Fruit fly (Drosophila melanogaster) ovary, adult (tissue): ENCODE results near the gene CG33654.

Experiments used
- CG17801 ChIP-seq: fragments of 200-800 bp; optimal IDR thresholded peaks from 2 replicates; lab custom pipeline; 2019; ENCODE audit warnings: missing biosample characterization, mild to moderate bottlenecking, missing genetic modification characterization, moderate library complexity; ENCODE audit not compliant: partially characterized antibody

The CG33654 gene

dm6 chr3R:9606913-9607804 is 24.1 kb upstream of the CG33654 start:
- no peak for TF ChIP-seq CG17801 (GFP tag; lab: Kevin White, UChicago)

DNA sequence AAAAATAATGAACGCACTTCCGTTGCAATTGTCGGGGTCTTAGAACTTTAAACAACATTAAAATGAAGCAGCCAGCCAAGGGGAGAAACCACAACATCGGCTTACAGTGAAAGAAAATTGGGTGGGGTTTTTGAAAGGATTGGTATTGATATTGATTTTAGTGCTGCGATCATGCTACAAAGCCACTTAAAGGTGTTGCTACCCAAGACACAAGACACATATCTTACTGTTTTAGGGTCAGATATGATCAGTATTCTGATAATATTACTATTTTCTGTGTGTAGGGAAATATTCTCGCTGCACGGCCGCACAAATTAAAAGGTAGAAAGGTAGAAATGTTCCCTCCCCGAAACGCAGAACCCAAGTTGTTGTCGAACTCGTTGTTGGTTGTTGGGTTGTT is 22.1 kb upstream of the CG33654 start:
- no peak for TF ChIP-seq CG17801 (GFP tag; lab: Kevin White, UChicago)

dm6 chr3R:9604445-9605020 is 21.5 kb upstream of the CG33654 start:
- no peak for TF ChIP-seq CG17801 (GFP tag; lab: Kevin White, UChicago)

dm6 chr3R:9603022-9603942 is 20.3 kb upstream of the CG33654 start:
- TF ChIP-seq CG17801 (GFP tag; lab: Kevin White, UChicago), result no peak

DNA sequence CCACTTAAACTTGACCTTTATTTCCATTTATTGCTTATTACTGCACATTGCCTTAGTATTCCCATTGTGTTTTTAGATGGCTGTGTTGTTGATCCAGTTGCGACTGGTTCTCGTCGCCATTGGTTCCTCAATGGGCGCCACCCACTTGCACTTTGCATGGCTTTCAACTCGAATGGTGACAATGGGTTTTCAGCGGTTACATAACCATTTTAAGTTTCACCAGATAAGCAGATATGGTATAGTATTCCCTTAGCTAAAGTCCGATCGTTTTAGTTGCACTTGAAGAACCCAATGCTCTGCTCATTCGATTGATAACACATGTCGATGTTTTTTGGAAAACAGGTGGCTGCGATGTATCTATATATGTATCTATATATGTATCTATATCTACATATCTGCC is 18.9 kb upstream of the CG33654 start:
- peak; percentile 40 for TF ChIP-seq CG17801 (GFP tag; lab: Kevin White, UChicago)

- TF ChIP-seq CG17801 (GFP tag; lab: Kevin White, UChicago), result peak; percentile 74
These were observed 17.5 kb upstream of the CG33654 start for dm6 chr3R:9600558-9600959.

dm6 chr3R:9598099-9598498 is 15.1 kb upstream of the CG33654 start:
- no peak for TF ChIP-seq CG17801 (GFP tag; lab: Kevin White, UChicago)

DNA sequence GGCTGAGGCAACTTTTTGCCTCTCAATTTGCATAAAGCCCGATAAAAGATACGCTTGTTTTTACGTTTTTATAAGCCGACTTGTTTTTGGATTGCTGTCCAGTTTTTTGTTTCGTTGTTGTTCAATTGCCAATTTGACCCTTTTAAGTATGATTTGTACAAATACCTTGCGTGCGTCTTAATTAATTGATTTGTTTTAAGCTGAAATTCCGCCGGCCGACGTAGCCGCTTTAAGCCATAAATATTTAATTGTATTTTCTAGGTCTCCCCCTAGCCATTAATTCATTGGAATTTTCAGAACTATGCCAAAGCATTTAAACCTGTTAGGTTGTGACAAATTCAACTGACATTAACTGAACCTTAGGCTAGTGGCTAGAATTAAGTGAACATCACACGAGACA is 13.6 kb upstream of the CG33654 start:
- no peak for TF ChIP-seq CG17801 (GFP tag; lab: Kevin White, UChicago)

DNA sequence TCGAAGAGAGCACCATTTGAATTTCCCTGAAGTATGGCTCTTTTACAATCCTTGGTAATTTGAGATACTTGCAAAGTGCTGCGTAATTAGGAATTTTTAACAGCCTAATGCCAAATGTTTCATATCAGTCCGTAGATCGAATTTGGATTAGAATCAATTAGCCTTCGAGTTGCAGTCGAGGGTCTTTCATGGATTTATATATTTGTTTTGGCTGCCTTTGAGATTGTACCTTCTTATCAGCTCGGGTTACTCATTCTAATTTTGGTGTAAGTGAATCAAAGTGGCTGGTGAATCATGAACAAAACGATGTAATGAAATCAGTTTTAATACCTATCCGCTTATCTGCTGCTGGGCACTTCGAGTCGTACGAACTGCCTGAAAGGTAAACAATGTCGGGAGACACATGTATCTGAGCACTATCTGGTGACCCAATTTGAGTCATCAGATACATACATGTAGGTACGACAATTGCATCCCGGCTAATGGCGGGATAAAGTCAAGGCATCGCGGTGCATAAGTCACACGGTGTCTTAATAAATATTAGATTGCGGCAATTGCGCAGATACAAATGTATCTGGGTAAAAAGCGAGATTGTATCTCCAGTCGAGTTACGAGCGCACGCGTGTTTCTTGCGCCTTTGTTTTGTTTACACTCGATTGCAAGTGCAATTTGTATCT is 12.8 kb upstream of the CG33654 start:
- no peak for TF ChIP-seq CG17801 (GFP tag; lab: Kevin White, UChicago)

DNA sequence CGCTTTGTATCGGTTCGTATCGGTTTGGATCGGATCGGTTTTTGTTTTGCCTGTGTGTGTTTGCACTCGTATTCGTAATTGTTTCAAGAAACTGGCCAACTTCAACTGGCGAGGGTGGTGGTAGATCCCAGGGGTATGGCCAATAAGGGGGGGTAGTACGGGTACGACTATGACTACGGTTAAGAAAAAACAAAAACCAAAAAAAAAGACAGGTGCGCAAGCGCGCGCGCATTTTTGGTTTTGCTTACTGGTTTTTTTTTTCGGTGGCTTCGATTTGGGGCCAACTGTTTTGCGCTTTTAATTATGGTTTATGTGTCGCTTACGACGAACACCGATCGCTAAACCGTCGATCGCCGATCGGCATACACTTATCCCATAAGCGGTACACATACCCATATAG is 11.8 kb upstream of the CG33654 start:
- TF ChIP-seq CG17801 (GFP tag; lab: Kevin White, UChicago), result no peak

DNA sequence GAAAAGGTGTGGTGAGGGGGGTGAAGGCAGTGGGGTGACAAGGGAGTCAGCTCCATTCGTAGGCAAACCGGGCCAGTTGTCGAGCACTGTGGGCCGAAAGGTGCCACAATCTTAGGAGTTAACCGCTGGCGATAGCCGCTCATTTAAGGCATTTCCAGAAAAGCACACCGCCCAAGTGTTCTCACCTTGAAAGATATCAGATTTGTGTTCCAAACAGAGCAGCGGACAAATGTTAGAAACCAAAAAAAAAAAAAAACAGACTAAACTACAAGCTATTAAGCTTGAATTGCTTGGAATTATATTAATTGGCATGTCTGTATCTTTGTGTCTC is 11.2 kb upstream of the CG33654 start:
- no peak for TF ChIP-seq CG17801 (GFP tag; lab: Kevin White, UChicago)

DNA sequence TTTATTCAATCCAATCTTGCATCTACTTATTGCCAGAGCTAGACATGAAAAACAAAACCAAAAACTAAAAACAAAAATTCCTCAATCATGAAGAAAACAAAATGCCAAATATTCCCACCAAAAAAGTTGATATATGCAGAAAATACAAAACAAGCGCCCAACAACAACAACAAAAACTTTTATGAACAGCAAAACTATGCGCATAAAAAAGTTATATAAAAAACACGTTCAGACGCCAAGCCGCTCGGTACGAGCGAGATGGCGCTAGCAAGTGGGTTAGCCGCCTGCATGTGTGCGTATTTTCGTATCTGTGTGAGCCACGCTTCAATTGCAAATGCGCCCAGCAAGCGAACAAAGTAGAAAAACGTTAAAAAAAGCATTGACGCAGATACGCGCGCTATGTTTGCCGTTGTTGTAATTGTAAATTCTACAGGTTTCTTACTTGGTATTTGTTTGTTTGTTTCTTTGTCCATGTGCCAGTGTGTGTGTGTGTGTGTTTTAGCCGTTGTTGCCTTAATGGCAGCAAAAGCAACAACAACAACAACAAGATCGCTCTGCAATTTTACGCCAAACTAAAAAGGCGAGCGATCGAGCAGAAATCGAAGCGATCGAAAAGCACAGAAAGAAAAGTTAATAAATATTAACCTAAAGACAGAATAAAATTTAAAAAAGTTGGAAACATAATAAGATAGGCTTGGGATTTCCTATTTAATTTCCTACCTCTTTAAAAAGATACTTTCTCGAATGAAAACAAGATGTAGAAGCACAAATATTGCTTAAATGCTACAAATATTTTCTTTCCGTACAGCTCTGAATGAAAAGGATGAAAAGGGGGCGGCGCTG is 10.6 kb upstream of the CG33654 start:
- peak; percentile 80 for TF ChIP-seq CG17801 (GFP tag; lab: Kevin White, UChicago)

dm6 chr3R:9591769-9592388 is 8.9 kb upstream of the CG33654 start:
- TF ChIP-seq CG17801 (GFP tag; lab: Kevin White, UChicago), result no peak
